Fruit fly (Drosophila melanogaster) whole organism, embryonic: Measurements from ENCODE around the gene Ir87a.
A peak's percentile ranks its signal among the peaks of the same experiment; 100 is the strongest.

Source experiments
- ATbp ChIP-seq: fragments of 200-800 bp; sonication (Bioruptor generic); optimal IDR thresholded peaks from 2 replicates; lab custom pipeline; 2017; ENCODE audit warnings: missing biosample characterization, mild to moderate bottlenecking, missing genetic modification characterization, missing genetic modification reagents
- CG11504 ChIP-seq: fragments of 200-800 bp; sonication (Bioruptor generic); optimal IDR thresholded peaks from 3 replicates; lab custom pipeline; 2019; ENCODE audit warnings: missing biosample characterization, mild to moderate bottlenecking, missing genetic modification characterization, moderate library complexity
- CG11695 ChIP-seq: fragments of 200-800 bp; sonication (Bioruptor generic); IDR thresholded peaks from 3 replicates; pipeline ENCODE4 v1.3.6; 2022; ENCODE audit warnings: missing biosample characterization, missing genetic modification characterization
- CG1233 ChIP-seq: fragments of 200-800 bp; sonication (Bioruptor generic); optimal IDR thresholded peaks from 4 replicates; lab custom pipeline; 2018; ENCODE audit warnings: missing biosample characterization, mild to moderate bottlenecking, missing genetic modification characterization
- CG13123 ChIP-seq: fragments of 200-800 bp; sonication (Bioruptor generic); optimal IDR thresholded peaks from 2 replicates; lab custom pipeline; 2016; ENCODE audit warnings: missing biosample characterization, missing genetic modification characterization
- CG13287 ChIP-seq: fragments of 200-800 bp; sonication (Bioruptor generic); IDR thresholded peaks from 2 replicates; pipeline ENCODE4 v1.3.6; 2022; ENCODE audit warnings: missing biosample characterization, missing genetic modification characterization; ENCODE audit not compliant: partially characterized antibody
- CG14014 ChIP-seq: fragments of 200-800 bp; sonication (Bioruptor generic); IDR thresholded peaks from 2 replicates; pipeline ENCODE4 v1.3.6; 2022; ENCODE audit warnings: missing biosample characterization, missing genetic modification characterization
- CG14860 ChIP-seq: fragments of 200-800 bp; sonication (Bioruptor generic); IDR thresholded peaks from 3 replicates; pipeline ENCODE4 v1.3.6; 2022; ENCODE audit warnings: missing biosample characterization, missing genetic modification characterization; ENCODE audit not compliant: partially characterized antibody
- CG18011 ChIP-seq: fragments of 200-800 bp; sonication (Bioruptor generic); optimal IDR thresholded peaks from 2 replicates; lab custom pipeline; 2017; ENCODE audit warnings: missing biosample characterization, missing genetic modification characterization, mild to moderate bottlenecking, moderate library complexity, missing genotype
- CG30431 ChIP-seq: fragments of 200-800 bp; sonication (Bioruptor generic); optimal IDR thresholded peaks from 2 replicates; lab custom pipeline; 2017; ENCODE audit warnings: missing biosample characterization, missing genetic modification characterization
- CG31441 ChIP-seq: fragments of 200-800 bp; sonication (Bioruptor generic); IDR thresholded peaks from 2 replicates; pipeline ENCODE4 v1.3.6; 2022; ENCODE audit warnings: missing biosample characterization, missing genetic modification characterization
- CG33213 ChIP-seq: fragments of 200-800 bp; sonication (Bioruptor generic); optimal IDR thresholded peaks from 3 replicates; lab custom pipeline; 2016; ENCODE audit warnings: missing biosample characterization, missing genetic modification characterization
- CG3847 ChIP-seq: fragments of 200-800 bp; sonication (Bioruptor generic); IDR thresholded peaks from 2 replicates; pipeline ENCODE4 v1.3.6; 2022; ENCODE audit warnings: missing biosample characterization, missing genetic modification characterization
- CG3995 ChIP-seq: fragments of 200-800 bp; sonication (Bioruptor generic); optimal IDR thresholded peaks from 3 replicates; lab custom pipeline; 2016; ENCODE audit warnings: missing biosample characterization, missing genetic modification characterization
- CG4282 ChIP-seq: fragments of 200-800 bp; sonication (Bioruptor generic); optimal IDR thresholded peaks from 2 replicates; lab custom pipeline; 2016; ENCODE audit warnings: missing biosample characterization, missing genetic modification characterization
- CG6689 ChIP-seq: fragments of 200-800 bp; sonication (Bioruptor generic); IDR thresholded peaks from 2 replicates; pipeline ENCODE4 v1.3.6; 2022; ENCODE audit warnings: missing biosample characterization, missing genetic modification characterization
- CG7786 ChIP-seq: fragments of 200-800 bp; sonication (Bioruptor generic); optimal IDR thresholded peaks from 2 replicates; lab custom pipeline; 2016; ENCODE audit warnings: missing biosample characterization, missing genetic modification characterization
- CG7963 ChIP-seq: fragments of 200-800 bp; sonication (Bioruptor generic); IDR thresholded peaks from 3 replicates; pipeline ENCODE4 v1.3.6; 2022; ENCODE audit warnings: missing biosample characterization, missing genetic modification characterization; ENCODE audit not compliant: partially characterized antibody
- CG8281 ChIP-seq: fragments of 200-800 bp; sonication (Bioruptor generic); optimal IDR thresholded peaks from 2 replicates; lab custom pipeline; 2018; ENCODE audit warnings: missing biosample characterization, mild to moderate bottlenecking, missing genetic modification characterization, moderate library complexity
- CG8359 ChIP-seq: fragments of 200-800 bp; sonication (Bioruptor generic); optimal IDR thresholded peaks from 2 replicates; lab custom pipeline; 2017; ENCODE audit warnings: missing biosample characterization, mild to moderate bottlenecking, missing genetic modification characterization, borderline replicate concordance
- CG9727 ChIP-seq: fragments of 200-800 bp; sonication (Bioruptor generic); optimal IDR thresholded peaks from 3 replicates; lab custom pipeline; 2017; ENCODE audit warnings: missing biosample characterization, mild to moderate bottlenecking, missing genetic modification characterization
- D19B ChIP-seq: fragments of 200-800 bp; sonication (Bioruptor generic); optimal IDR thresholded peaks from 2 replicates; lab custom pipeline; 2017; ENCODE audit warnings: missing biosample characterization, mild to moderate bottlenecking, missing genetic modification characterization
- Dek ChIP-seq: fragments of 200-800 bp; sonication (Bioruptor generic); optimal IDR thresholded peaks from 3 replicates; lab custom pipeline; 2019; ENCODE audit warnings: missing biosample characterization, mild to moderate bottlenecking, missing genetic modification characterization, moderate library complexity
- Dfd ChIP-seq, 2 experiments: fragments of >200 bp; optimal IDR thresholded peaks; 2 replicates each; lab custom pipeline; 2017; ENCODE audit warnings: missing biosample characterization in 2 of 2, missing genetic modification characterization in 2 of 2
- Eip74EF ChIP-seq, 2 experiments: fragments of 200-800 bp in 1 of 2; fragments of >200 bp in 1 of 2; sonication (Bioruptor generic) in 1 of 2; optimal IDR thresholded peaks; 2 replicates each; lab custom pipeline; 2017 to 2019; ENCODE audit warnings: missing biosample characterization in 2 of 2, missing genetic modification characterization in 2 of 2, mild to moderate bottlenecking in 1 of 2, moderate library complexity in 1 of 2
- Hr78 ChIP-seq, 2 experiments: fragments of 200-800 bp in 1 of 2; fragments of >200 bp in 1 of 2; sonication (Bioruptor generic) in 1 of 2; optimal IDR thresholded peaks; 2 replicates each; lab custom pipeline; 2017 to 2019; ENCODE audit warnings: missing biosample characterization in 2 of 2, missing genetic modification characterization in 2 of 2, mild to moderate bottlenecking in 1 of 2, moderate library complexity in 1 of 2
- Lim3 ChIP-seq: fragments of 200-800 bp; sonication (Bioruptor generic); IDR thresholded peaks from 2 replicates; pipeline ENCODE4 v1.3.6; 2022; ENCODE audit warnings: missing biosample characterization, missing genetic modification characterization
- Poxn ChIP-seq: fragments of 200-800 bp; sonication (Bioruptor generic); IDR thresholded peaks from 2 replicates; pipeline ENCODE4 v1.3.6; 2022; ENCODE audit warnings: missing biosample characterization, missing genetic modification characterization
- Rx ChIP-seq: fragments of 200-800 bp; sonication (Bioruptor generic); IDR thresholded peaks from 2 replicates; pipeline ENCODE4 v1.3.6; 2022; ENCODE audit warnings: missing biosample characterization, missing genetic modification characterization
- Sin3A ChIP-seq: fragments of >200 bp; optimal IDR thresholded peaks from 2 replicates; lab custom pipeline; 2018
- Six4 ChIP-seq: fragments of 200-800 bp; sonication (Bioruptor generic); optimal IDR thresholded peaks from 2 replicates; lab custom pipeline; 2016; ENCODE audit warnings: missing biosample characterization, missing genetic modification characterization
- amos ChIP-seq: fragments of 200-800 bp; sonication (Bioruptor generic); IDR thresholded peaks from 2 replicates; pipeline ENCODE4 v1.3.6; 2022; ENCODE audit warnings: missing biosample characterization, missing genetic modification characterization; ENCODE audit not compliant: partially characterized antibody
- bsh ChIP-seq, 2 experiments: fragments of 200-800 bp; sonication (Bioruptor generic); optimal IDR thresholded peaks; 2 replicates each; lab custom pipeline; 2017 to 2018; ENCODE audit warnings: mild to moderate bottlenecking in 2 of 2, missing biosample characterization in 2 of 2, missing genetic modification characterization in 2 of 2, moderate library complexity in 1 of 2
- danr ChIP-seq: fragments of 200-800 bp; sonication (Bioruptor generic); IDR thresholded peaks from 2 replicates; pipeline ENCODE4 v1.3.6; 2022; ENCODE audit warnings: missing biosample characterization, missing genetic modification characterization
- dimm ChIP-seq: fragments of 200-800 bp; sonication (Bioruptor generic); IDR thresholded peaks from 2 replicates; pipeline ENCODE4 v1.3.6; 2022; ENCODE audit warnings: missing biosample characterization, missing genetic modification characterization
- disco-r ChIP-seq: fragments of 200-800 bp; sonication (Bioruptor generic); optimal IDR thresholded peaks from 2 replicates; lab custom pipeline; 2016; ENCODE audit warnings: missing biosample characterization, missing genetic modification characterization
- fd102C ChIP-seq: fragments of 200-800 bp; sonication (Bioruptor generic); optimal IDR thresholded peaks from 2 replicates; lab custom pipeline; 2018; ENCODE audit warnings: missing biosample characterization, mild to moderate bottlenecking, missing genetic modification characterization, moderate library complexity
- fd96Cb ChIP-seq: fragments of 200-800 bp; sonication (Bioruptor generic); optimal IDR thresholded peaks from 2 replicates; lab custom pipeline; 2018; ENCODE audit warnings: missing biosample characterization, mild to moderate bottlenecking, missing genetic modification characterization, moderate library complexity
- gce ChIP-seq: fragments of 200-800 bp; sonication (Bioruptor generic); IDR thresholded peaks from 3 replicates; pipeline ENCODE4 v1.3.6; 2022; ENCODE audit warnings: missing biosample characterization, missing genetic modification characterization
- hth ChIP-seq: fragments of >200 bp; optimal IDR thresholded peaks from 2 replicates; lab custom pipeline; 2017; ENCODE audit warnings: inconsistent platforms
- jumu ChIP-seq: fragments of 200-800 bp; sonication (Bioruptor generic); optimal IDR thresholded peaks from 3 replicates; lab custom pipeline; 2016; ENCODE audit warnings: missing biosample characterization, missing genetic modification characterization
- lbe ChIP-seq: fragments of 200-800 bp; sonication (Bioruptor generic); optimal IDR thresholded peaks from 2 replicates; lab custom pipeline; 2016; ENCODE audit warnings: missing biosample characterization, mild to moderate bottlenecking, missing genetic modification characterization
- lola ChIP-seq, 3 experiments: fragments of >200 bp in 2 of 3; fragments of 200-800 bp in 1 of 3; sonication (Bioruptor generic) in 1 of 3; optimal IDR thresholded peaks; 2 replicates each; lab custom pipeline; 2017 to 2019; ENCODE audit warnings: missing biosample characterization in 3 of 3, missing genetic modification characterization in 3 of 3, mild to moderate bottlenecking in 1 of 3, moderate library complexity in 1 of 3
- nau ChIP-seq: fragments of 200-800 bp; sonication (Bioruptor generic); optimal IDR thresholded peaks from 3 replicates; lab custom pipeline; 2017; ENCODE audit warnings: missing biosample characterization, mild to moderate bottlenecking, missing genetic modification characterization, missing genetic modification reagents
- onecut ChIP-seq: fragments of 200-800 bp; sonication (Bioruptor generic); IDR thresholded peaks from 2 replicates; pipeline ENCODE4 v1.3.6; 2022; ENCODE audit warnings: missing biosample characterization, missing genetic modification characterization
- pum ChIP-seq: fragments of 200-800 bp; sonication (Bioruptor generic); optimal IDR thresholded peaks from 2 replicates; lab custom pipeline; 2016; ENCODE audit warnings: missing biosample characterization, missing genetic modification characterization
- row ChIP-seq: fragments of 200-800 bp; sonication (Bioruptor generic); IDR thresholded peaks from 3 replicates; pipeline ENCODE4 v1.3.6; 2022; ENCODE audit warnings: missing biosample characterization, missing genetic modification characterization
- slp2 ChIP-seq: fragments of 200-800 bp; sonication (Bioruptor generic); optimal IDR thresholded peaks from 2 replicates; lab custom pipeline; 2016; ENCODE audit warnings: missing biosample characterization, missing genetic modification characterization
- vnd ChIP-seq: fragments of 200-800 bp; sonication (Bioruptor generic); IDR thresholded peaks from 3 replicates; pipeline ENCODE4 v1.3.6; 2022; ENCODE audit warnings: missing biosample characterization, missing genetic modification characterization; ENCODE audit not compliant: partially characterized antibody

The Ir87a gene

dm6 chr3R:13428341-13429040 is 8.4 kb downstream of the Ir87a start (continued):
- no peak for TF ChIP-seq CG13287
- peak; percentile 41 for TF ChIP-seq onecut (GFP tag; lab: Robert Waterston, UW)
- TF ChIP-seq CG14014 (GFP tag; lab: Robert Waterston, UW): peak; percentile 62
- peak; percentile 52 for TF ChIP-seq pum (GFP tag; lab: Kevin White, UChicago)
- peak; percentile 62 for TF ChIP-seq CG8359 (GFP tag; lab: Kevin White, UChicago)
- peak; percentile 11 for TF ChIP-seq CG18011 (GFP tag; lab: Kevin White, UChicago)
- no peak for TF ChIP-seq amos
- peak; percentile 60 to 82 for TF ChIP-seq bsh (GFP tag; optimal IDR thresholded peaks at IDR 0.05; lab: Kevin White, UChicago)
- no peak for TF ChIP-seq CG4282 (GFP tag; lab: Kevin White, UChicago)
- 0 out of 3 replicates have a peak, but pooled peaks have one; percentile 36 for TF ChIP-seq CG11695 (GFP tag; lab: Robert Waterston, UW)
- TF ChIP-seq row (GFP tag; lab: Robert Waterston, UW): peak; percentile 85
- TF ChIP-seq Dek (tag; lab: Kevin White, UChicago): peak; percentile 44
- peak; percentile 38 for TF ChIP-seq CG8281 (tag; lab: Kevin White, UChicago)
- TF ChIP-seq fd96Cb (tag; lab: Kevin White, UChicago): peak; percentile 79
- no peak for TF ChIP-seq dimm (GFP tag; lab: Robert Waterston, UW)
- peak; percentile 36 for TF ChIP-seq slp2
- TF ChIP-seq nau (GFP tag; lab: Kevin White, UChicago): peak; percentile 67
- TF ChIP-seq CG14860 (GFP tag; lab: Robert Waterston, UW): no peak
- TF ChIP-seq D19B (GFP tag; lab: Kevin White, UChicago): no peak
- TF ChIP-seq lola (GFP tag; optimal IDR thresholded peaks at IDR 0.05; lab: Kevin White, UChicago): peak in 1 of 3 experiments; percentile 61
- TF ChIP-seq Poxn: no peak
- TF ChIP-seq CG13123 (GFP tag; lab: Kevin White, UChicago): peak; percentile 34
- peak; percentile 45 for TF ChIP-seq jumu (GFP tag; lab: Kevin White, UChicago)
- no peak for TF ChIP-seq vnd (GFP tag; lab: Robert Waterston, UW)
- peak; percentile 19 for TF ChIP-seq CG33213
- peak; percentile 30 for TF ChIP-seq CG30431
- TF ChIP-seq Six4 (GFP tag; lab: Kevin White, UChicago): peak; percentile 68
- TF ChIP-seq Eip74EF (GFP tag; optimal IDR thresholded peaks at IDR 0.05; lab: Kevin White, UChicago): peak in 1 of 2 experiments; percentile 26
- TF ChIP-seq Lim3: no peak
- no peak for TF ChIP-seq Sin3A
- TF ChIP-seq CG6689 (GFP tag; lab: Robert Waterston, UW): peak; percentile 71
- TF ChIP-seq CG3847 (GFP tag; lab: Robert Waterston, UW): peak; percentile 50; the same call in 1 of the 2 replicates
- TF ChIP-seq CG7963 (GFP tag; lab: Robert Waterston, UW): no peak
- no peak for TF ChIP-seq hth (lab: Kevin White, UChicago)
- peak; percentile 59 for TF ChIP-seq CG9727 (GFP tag; lab: Kevin White, UChicago)
- peak; percentile 80 for TF ChIP-seq CG31441 (GFP tag; lab: Robert Waterston, UW)
- TF ChIP-seq lbe (GFP tag; lab: Kevin White, UChicago): no peak
- TF ChIP-seq ATbp: peak; percentile 73
- no peak for TF ChIP-seq CG3995
- no peak for TF ChIP-seq danr (GFP tag; lab: Robert Waterston, UW)
- TF ChIP-seq Rx: peak; percentile 53
- TF ChIP-seq Hr78 (GFP tag; optimal IDR thresholded peaks at IDR 0.05; lab: Kevin White, UChicago): peak in 1 of 2 experiments; percentile 40
- peak; percentile 49 for TF ChIP-seq CG7786 (GFP tag; lab: Kevin White, UChicago)
- no peak for TF ChIP-seq disco-r
- TF ChIP-seq Dfd (GFP tag; optimal IDR thresholded peaks at IDR 0.05; lab: Kevin White, UChicago): no peak
- TF ChIP-seq CG1233: peak; percentile 61
- peak; percentile 17 for TF ChIP-seq fd102C
- peak; percentile 76 for TF ChIP-seq CG11504 (tag; lab: Kevin White, UChicago)
- TF ChIP-seq gce: peak; percentile 37; the same call in 1 of the 3 replicates
